Worm (Caenorhabditis elegans): ENCODE data around the gene pigm-1.

The pigm-1 gene

ce11 chrII:11319591-11319990, 28.7 kb upstream of the pigm-1 start, which contains the start of gene nlp-51:
Gene nlp-51, minus strand, starts transcription at chrII:11319691.
- TF ChIP-seq sdz-12 (GFP tag; optimal IDR thresholded peaks at IDR 0.05) (no peak), aha-1 (tag) (peak; percentile 56), unc-130 (GFP tag; optimal IDR thresholded peaks at IDR 0.05) (no peak)

DNA sequence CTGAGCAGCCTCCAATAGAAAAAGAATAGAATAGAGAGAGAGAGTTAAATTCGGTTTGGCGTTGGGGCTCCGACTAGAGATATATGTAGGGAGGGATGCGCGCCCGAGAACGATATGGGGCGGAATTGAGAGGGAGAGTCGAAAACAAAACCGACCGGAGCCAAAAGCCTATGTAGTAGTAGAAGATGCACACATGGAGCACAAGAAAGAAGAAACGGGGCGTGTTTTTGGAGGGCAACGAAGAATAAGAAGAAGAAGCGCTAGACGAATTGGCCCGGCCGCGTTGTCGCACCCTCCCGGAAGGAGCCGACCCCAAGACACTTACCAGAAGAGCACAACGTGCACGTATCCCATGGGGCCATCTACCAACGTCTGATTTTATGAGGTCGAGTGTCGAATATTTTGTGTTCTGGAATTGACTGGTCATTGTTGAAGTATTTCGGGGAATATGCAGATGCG, 19.2 kb upstream of the pigm-1 start, which contains the start of gene tag-180:
Gene tag-180 (minus strand): TSS at position 409 of the 459 bp plus-strand sequence.
- no peak for TF ChIP-seq nhr-77 (tag; optimal IDR thresholded peaks at IDR 0.05)
- no peak for TF ChIP-seq madf-5 (GFP tag; IDR thresholded peaks at IDR 0.05)
- TF ChIP-seq egl-43 (GFP tag; IDR thresholded peaks at IDR 0.05), result no peak
- no peak for TF ChIP-seq mxl-3 (GFP tag; optimal IDR thresholded peaks at IDR 0.05)
- no peak for TF ChIP-seq pqm-1 (tag; optimal IDR thresholded peaks at IDR 0.05)
- no peak for TF ChIP-seq mep-1 (tag; optimal IDR thresholded peaks at IDR 0.05)
- 0 out of 2 replicates have a peak, but pooled peaks have one; percentile 16 for TF ChIP-seq ctbp-1 (GFP tag; IDR thresholded peaks at IDR 0.05)
- TF ChIP-seq unc-62 (GFP tag; optimal IDR thresholded peaks at IDR 0.05 in 1 of 2), result peak in 1 of 2 experiments; percentile 53
- TF ChIP-seq unc-62 (tag; optimal IDR thresholded peaks at IDR 0.05), result no peak
- no peak for TF ChIP-seq nhr-102 (tag; optimal IDR thresholded peaks at IDR 0.05)
- no peak for TF ChIP-seq zfp-3 (GFP tag; conservative IDR thresholded peaks at IDR 0.05)
- TF ChIP-seq mxl-2 (GFP tag; conservative IDR thresholded peaks at IDR 0.05), result no peak
- TF ChIP-seq F44E2.7 (GFP tag; IDR thresholded peaks at IDR 0.05), result no peak
- no peak for TF ChIP-seq dmd-9 (GFP tag; IDR thresholded peaks at IDR 0.05)
- peak; percentile 16 for TF ChIP-seq rbr-2 (tag; optimal IDR thresholded peaks at IDR 0.05)
- TF ChIP-seq hlh-30 (tag; optimal IDR thresholded peaks at IDR 0.05; ENCODE audit: insufficient read depth), result peak; percentile 4
- TF ChIP-seq Y5F2A.4 (GFP tag; optimal IDR thresholded peaks at IDR 0.05), result no peak
- TF ChIP-seq ceh-32 (tag; optimal IDR thresholded peaks at IDR 0.05; ENCODE audit: poor library complexity), result no peak
- TF ChIP-seq duxl-1 (tag; optimal IDR thresholded peaks at IDR 0.05; ENCODE audit: poor library complexity), result no peak
- peak; percentile 17; the same call in 1 of the 2 replicates for TF ChIP-seq set-16 (GFP tag; IDR thresholded peaks at IDR 0.05)
- no peak for TF ChIP-seq nhr-41 (GFP tag; IDR thresholded peaks at IDR 0.05)

ce11 chrII:11333375-11333774, 14.9 kb upstream of the pigm-1 start:
- TF ChIP-seq duxl-1 (tag; optimal IDR thresholded peaks at IDR 0.05; ENCODE audit: poor library complexity) (no peak), ces-1 (GFP tag; optimal IDR thresholded peaks at IDR 0.05) (peak; percentile 17), fkh-10 (GFP tag; optimal IDR thresholded peaks at IDR 0.05) (peak; percentile 90), sdz-12 (GFP tag; optimal IDR thresholded peaks at IDR 0.05) (no peak)

- TF ChIP-seq F10B5.3 (tag; optimal IDR thresholded peaks at IDR 0.05), result no peak
- TF ChIP-seq php-3 (GFP tag; IDR thresholded peaks at IDR 0.05), result peak; percentile 31; the same call in 1 of the 2 replicates
- TF ChIP-seq zag-1 (tag; optimal IDR thresholded peaks at IDR 0.05), result no peak
- 0 out of 2 replicates have a peak, but pooled peaks have one; percentile 17 for TF ChIP-seq D1046.2 (GFP tag; IDR thresholded peaks at IDR 0.05)
- TF ChIP-seq mdl-1 (tag; optimal IDR thresholded peaks at IDR 0.05), result peak in 1 of 2 experiments; percentile 25
- no peak for TF ChIP-seq F37D6.2 (tag; optimal IDR thresholded peaks at IDR 0.05)
- no peak for TF ChIP-seq nhr-11 (tag; optimal IDR thresholded peaks at IDR 0.05)
- TF ChIP-seq lin-1 (GFP tag; IDR thresholded peaks at IDR 0.05), result no peak
- TF ChIP-seq ceh-28 (tag; optimal IDR thresholded peaks at IDR 0.05), result no peak
- TF ChIP-seq dve-1 (tag; optimal IDR thresholded peaks at IDR 0.05; ENCODE audit: insufficient read depth), result no peak
- TF ChIP-seq aly-2 (tag; optimal IDR thresholded peaks at IDR 0.05), result no peak
- TF ChIP-seq ztf-7 (tag; optimal IDR thresholded peaks at IDR 0.05), result no peak
- peak; percentile 80 for TF ChIP-seq lim-7 (GFP tag; IDR thresholded peaks at IDR 0.05)
- TF ChIP-seq nhr-237 (tag; optimal IDR thresholded peaks at IDR 0.05), result no peak
- TF ChIP-seq hlh-11 (tag; optimal IDR thresholded peaks at IDR 0.05), result peak; percentile 67
- 0 out of 2 replicates have a peak, but pooled peaks have one; percentile 34 for TF ChIP-seq nhr-42 (GFP tag; IDR thresholded peaks at IDR 0.05)
- no peak for TF ChIP-seq snpc-4 (tag; optimal IDR thresholded peaks at IDR 0.05)
- no peak for TF ChIP-seq hmg-1.1 (GFP tag; IDR thresholded peaks at IDR 0.05)
- no peak for TF ChIP-seq lin-15B (tag; optimal IDR thresholded peaks at IDR 0.05)
Measured at ce11 chrII:11333846-11334638, 14.2 kb upstream of the pigm-1 start.

Data from whole organism, L4 larva.